Worm (Caenorhabditis elegans): ENCODE measurements around the gene exc-7.

exc-7 gene

DNA sequence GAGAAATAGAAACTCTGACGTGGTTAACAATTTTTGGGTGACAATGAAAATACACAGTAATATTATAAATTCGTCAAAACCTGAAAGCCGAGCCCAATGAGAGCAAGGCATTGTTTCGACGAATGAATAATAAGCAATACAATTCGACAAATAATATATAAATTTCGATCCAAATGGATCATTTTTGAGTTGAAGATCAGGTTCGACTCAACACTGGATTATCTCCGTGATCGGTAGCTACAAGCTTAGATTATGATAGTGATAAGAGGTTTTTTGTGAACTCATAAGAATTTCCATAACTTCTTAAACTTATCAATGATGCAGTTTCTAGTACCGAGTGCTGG is 42.1 kb downstream of the exc-7 start (continued):
- TF ChIP-seq zfh-2 (GFP tag; conservative IDR thresholded peaks at IDR 0.05) (no peak), snpc-4 (GFP tag; optimal IDR thresholded peaks at IDR 0.05) (no peak), snpc-4 (tag; optimal IDR thresholded peaks at IDR 0.05) (no peak), ama-1 (optimal IDR thresholded peaks at IDR 0.05) (no peak), ama-1 (GFP tag; optimal IDR thresholded peaks at IDR 0.05) (peak in 1 of 2 experiments; percentile 17), F37B4.10 (GFP tag; IDR thresholded peaks at IDR 0.05) (0 out of 2 replicates have a peak, but pooled peaks have one; percentile 40), B0019.2 (GFP tag; conservative IDR thresholded peaks at IDR 0.05) (no peak), ceh-58 (GFP tag; IDR thresholded peaks at IDR 0.05) (no peak), tbp1 (GFP tag; optimal IDR thresholded peaks at IDR 0.05) (no peak), Y67H2A.10 (GFP tag; conservative IDR thresholded peaks at IDR 0.05) (no peak), B0336.3 (GFP tag; IDR thresholded peaks at IDR 0.05) (no peak), lin-54 (GFP tag; optimal IDR thresholded peaks at IDR 0.05) (no peak), Y53F4B.3 (GFP tag; IDR thresholded peaks at IDR 0.05) (no peak), ztf-25 (GFP tag; IDR thresholded peaks at IDR 0.05) (no peak), pbrm-1 (GFP tag; IDR thresholded peaks at IDR 0.05) (peak; percentile 10; the same call in 1 of the 2 replicates), hlh-12 (tag; optimal IDR thresholded peaks at IDR 0.05) (no peak), nhr-80 (tag; optimal IDR thresholded peaks at IDR 0.05) (peak; percentile 15), F33H1.4 (GFP tag; IDR thresholded peaks at IDR 0.05) (no peak), lin-26 (GFP tag; IDR thresholded peaks at IDR 0.05) (0 out of 2 replicates have a peak, but pooled peaks have one; percentile 19), unc-62 (GFP tag; optimal IDR thresholded peaks at IDR 0.05) (no peak), nfyb-1 (GFP tag; IDR thresholded peaks at IDR 0.05) (no peak), let-526 (GFP tag; IDR thresholded peaks at IDR 0.05) (no peak), hlh-26 (GFP tag; conservative IDR thresholded peaks at IDR 0.05) (no peak), F52B5.7 (tag; optimal IDR thresholded peaks at IDR 0.05) (no peak), unc-130 (GFP tag; optimal IDR thresholded peaks at IDR 0.05) (no peak), sea-2 (GFP tag; IDR thresholded peaks at IDR 0.05) (no peak), gei-17 (GFP tag; optimal IDR thresholded peaks at IDR 0.05) (no peak), F49E8.2 (tag; optimal IDR thresholded peaks at IDR 0.05; ENCODE audit: insufficient read depth) (no peak), tbx-9 (tag; optimal IDR thresholded peaks at IDR 0.05; ENCODE audit: borderline replicate concordance) (no peak), repo-1 (tag; optimal IDR thresholded peaks at IDR 0.05) (no peak), lsl-1 (GFP tag; optimal IDR thresholded peaks at IDR 0.05) (no peak), Y79H2A.3 (GFP tag; conservative IDR thresholded peaks at IDR 0.05) (no peak), egrh-3 (GFP tag; IDR thresholded peaks at IDR 0.05) (no peak), nfya-1 (tag; optimal IDR thresholded peaks at IDR 0.05; ENCODE audit: borderline replicate concordance, insufficient read depth) (no peak), hsf-1 (GFP tag; IDR thresholded peaks at IDR 0.05) (no peak), Y53G8AR.9 (GFP tag; conservative IDR thresholded peaks at IDR 0.05) (0 out of 2 replicates have a peak, but pooled peaks have one; percentile 5), F39B2.1 (GFP tag; IDR thresholded peaks at IDR 0.05) (no peak), F57C9.4 (tag; optimal IDR thresholded peaks at IDR 0.05) (no peak), mel-28 (tag; optimal IDR thresholded peaks at IDR 0.05; ENCODE audit: borderline replicate concordance) (no peak), ceh-40 (GFP tag; IDR thresholded peaks at IDR 0.05) (no peak), rcor-1 (GFP tag; IDR thresholded peaks at IDR 0.05) (peak; percentile 37; the same call in 1 of the 2 replicates), madf-8 (GFP tag; conservative IDR thresholded peaks at IDR 0.05) (no peak), pha-4 (tag; optimal IDR thresholded peaks at IDR 0.05) (no peak), Y56A3A.18 (GFP tag; IDR thresholded peaks at IDR 0.05) (no peak), rpc-1 (optimal IDR thresholded peaks at IDR 0.05) (no peak), rpc-1 (tag; optimal IDR thresholded peaks at IDR 0.05) (no peak), dpff-1 (tag; optimal IDR thresholded peaks at IDR 0.05) (no peak), rec-8 (tag; optimal IDR thresholded peaks at IDR 0.05) (no peak), Y95B8A.8 (GFP tag; IDR thresholded peaks at IDR 0.05) (no peak), fkh-3 (tag; optimal IDR thresholded peaks at IDR 0.05) (no peak), lag-1 (GFP tag; IDR thresholded peaks at IDR 0.05) (no peak)
